Worm (Caenorhabditis elegans): ENCODE measurements around the gene C27B7.7.

Gene C27B7.7

DNA sequence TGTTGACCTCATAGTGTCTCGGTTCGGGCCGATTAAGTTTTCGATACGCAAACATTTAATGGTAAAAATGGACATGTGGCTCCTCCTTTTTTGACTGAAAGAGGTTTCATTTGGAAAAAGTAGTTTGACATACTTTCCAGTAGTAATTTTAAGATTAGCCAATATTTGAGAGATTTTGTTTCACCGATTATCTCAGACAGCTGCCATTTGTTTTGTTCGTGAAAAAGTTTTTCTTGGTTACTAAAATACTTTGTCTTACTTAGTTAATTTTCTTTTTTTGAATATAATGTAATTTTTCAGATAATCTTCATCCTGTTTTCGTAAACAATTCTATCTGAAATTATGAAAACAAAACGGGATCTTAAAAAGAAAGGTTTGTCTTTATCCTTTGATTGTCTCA lies 20.6 kb upstream of the C27B7.7 start, which contains the start of gene C09G9.5:
TSS of gene C09G9.5 (plus strand) at position 301 of the 400 bp plus-strand sequence.
- no peak for TF ChIP-seq ztf-29 (GFP tag; IDR thresholded peaks at IDR 0.05)
- no peak for TF ChIP-seq tab-1 (GFP tag; IDR thresholded peaks at IDR 0.05)
- TF ChIP-seq klf-2 (GFP tag; conservative IDR thresholded peaks at IDR 0.05), result no peak
- no peak for TF ChIP-seq med-1 (GFP tag; optimal IDR thresholded peaks at IDR 0.05; ENCODE audit: insufficient read depth)
- TF ChIP-seq ztf-23 (GFP tag; IDR thresholded peaks at IDR 0.05), result no peak
- TF ChIP-seq flt-1 (GFP tag; IDR thresholded peaks at IDR 0.05), result no peak
- no peak for TF ChIP-seq cog-1 (tag; optimal IDR thresholded peaks at IDR 0.05)
- no peak for TF ChIP-seq T22C8.4 (GFP tag; IDR thresholded peaks at IDR 0.05)
- TF ChIP-seq ref-1 (GFP tag; conservative IDR thresholded peaks at IDR 0.05), result no peak

DNA sequence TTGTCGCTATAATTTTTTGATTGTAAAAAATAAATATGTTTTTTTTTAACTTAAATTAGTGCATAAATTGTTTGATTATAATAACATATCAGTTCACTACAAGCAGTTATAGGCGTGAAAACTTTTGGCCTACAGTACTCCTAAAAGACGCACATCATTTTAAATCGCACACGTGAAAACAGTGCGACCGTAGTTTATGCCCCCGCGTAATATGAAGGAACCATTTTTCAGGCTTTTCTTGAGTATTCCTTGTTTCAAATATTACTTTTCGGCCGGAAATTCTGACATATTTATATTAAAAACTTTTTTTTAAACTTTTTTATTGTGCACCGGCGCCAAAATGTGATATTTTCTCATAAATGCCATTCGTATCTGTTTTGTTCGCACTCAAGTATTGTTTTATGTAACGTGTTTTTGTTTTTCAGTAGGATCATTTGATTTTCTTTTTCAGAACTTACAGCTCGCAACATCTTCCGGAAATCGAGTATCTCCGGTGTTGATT lies 18.3 kb upstream of the C27B7.7 start, which contains the start of gene oma-1:
TSS of gene oma-1 (plus strand) at position 452 of the 502 bp plus-strand sequence.
- TF ChIP-seq ztf-23 (GFP tag; IDR thresholded peaks at IDR 0.05), result no peak
- no peak for TF ChIP-seq tab-1 (GFP tag; IDR thresholded peaks at IDR 0.05)
- TF ChIP-seq T22C8.4 (GFP tag; IDR thresholded peaks at IDR 0.05), result no peak
- no peak for TF ChIP-seq cog-1 (tag; optimal IDR thresholded peaks at IDR 0.05)
- TF ChIP-seq med-1 (GFP tag; optimal IDR thresholded peaks at IDR 0.05; ENCODE audit: insufficient read depth), result no peak
- no peak for TF ChIP-seq flt-1 (GFP tag; IDR thresholded peaks at IDR 0.05)
- no peak for TF ChIP-seq ref-1 (GFP tag; conservative IDR thresholded peaks at IDR 0.05)
- TF ChIP-seq ztf-29 (GFP tag; IDR thresholded peaks at IDR 0.05), result no peak
- TF ChIP-seq klf-2 (GFP tag; conservative IDR thresholded peaks at IDR 0.05), result no peak

DNA sequence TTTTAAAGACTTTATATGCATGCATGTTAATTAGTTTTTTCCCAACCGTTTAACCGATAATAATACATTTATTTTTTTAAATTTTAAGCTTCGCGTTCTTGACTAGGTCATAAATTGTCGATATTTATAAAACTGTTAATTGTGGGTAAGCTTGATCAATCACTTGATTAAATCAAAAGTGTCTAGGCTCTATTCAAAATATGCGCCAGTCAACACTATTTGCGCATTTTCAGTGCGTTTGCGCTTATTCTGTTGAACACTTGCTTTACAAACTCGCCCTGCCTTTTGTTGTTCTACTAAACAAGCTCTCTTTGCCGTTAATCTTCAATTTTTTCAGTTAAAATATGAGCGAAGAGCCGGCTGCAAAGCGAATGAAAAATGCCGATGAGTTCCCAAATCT lies 15.7 kb upstream of the C27B7.7 start, which contains the start of gene spr-2:
TSS of gene spr-2 (plus strand) at position 332 of the 400 bp plus-strand sequence.
- TF ChIP-seq med-1 (GFP tag; optimal IDR thresholded peaks at IDR 0.05; ENCODE audit: insufficient read depth) (no peak), ztf-29 (GFP tag; IDR thresholded peaks at IDR 0.05) (peak; percentile 36; the same call in 1 of the 2 replicates), ztf-23 (GFP tag; IDR thresholded peaks at IDR 0.05) (no peak)

DNA sequence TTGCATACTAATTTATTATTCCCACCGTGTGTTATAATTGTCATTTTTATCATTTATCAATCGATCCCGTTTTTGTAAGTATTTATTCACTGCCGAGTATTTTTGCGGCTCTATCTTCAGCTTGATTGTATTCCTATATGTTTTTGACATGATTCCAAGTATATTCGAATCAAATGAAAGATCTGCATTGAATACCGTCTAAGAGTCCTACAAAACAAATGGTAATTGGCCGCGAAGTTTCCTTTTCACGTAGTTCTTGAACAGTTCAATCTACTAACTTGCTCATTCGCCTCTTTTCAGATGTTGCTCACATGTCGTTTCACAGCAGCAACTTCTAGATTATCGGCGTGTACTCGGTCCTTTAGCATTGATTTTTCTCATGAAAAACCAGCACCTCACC lies 14.3 kb upstream of the C27B7.7 start, which contains the start of gene C27B7.2:
TSS of gene C27B7.2 (plus strand) at position 301 of the 400 bp plus-strand sequence.
- TF ChIP-seq cog-1 (tag; optimal IDR thresholded peaks at IDR 0.05) (no peak), ztf-29 (GFP tag; IDR thresholded peaks at IDR 0.05) (no peak), T22C8.4 (GFP tag; IDR thresholded peaks at IDR 0.05) (no peak), med-1 (GFP tag; optimal IDR thresholded peaks at IDR 0.05; ENCODE audit: insufficient read depth) (no peak), ref-1 (GFP tag; conservative IDR thresholded peaks at IDR 0.05) (no peak), ztf-23 (GFP tag; IDR thresholded peaks at IDR 0.05) (no peak), klf-2 (GFP tag; conservative IDR thresholded peaks at IDR 0.05) (no peak), tab-1 (GFP tag; IDR thresholded peaks at IDR 0.05) (no peak), flt-1 (GFP tag; IDR thresholded peaks at IDR 0.05) (no peak)

DNA sequence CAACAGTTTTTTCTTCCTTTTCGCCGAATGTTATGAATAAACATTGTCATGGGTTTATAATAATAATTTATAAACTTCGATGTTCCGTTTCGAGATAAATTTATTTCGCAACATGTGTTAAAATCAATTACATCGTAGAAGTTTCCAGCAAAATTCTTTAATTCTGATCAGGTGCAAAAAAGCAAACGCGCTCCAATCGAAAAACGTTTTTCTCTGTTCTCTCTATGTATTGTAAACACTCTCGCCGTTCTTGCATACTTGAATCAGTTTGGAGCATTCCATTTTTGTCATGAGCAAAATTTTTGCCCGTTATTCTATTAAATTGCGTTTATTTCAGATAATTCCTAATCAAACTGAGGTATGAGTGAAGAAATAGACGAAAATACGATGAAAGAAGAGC lies 13.1 kb upstream of the C27B7.7 start, which contains the start of gene rad-54.L2:
TSS of gene rad-54.L2 (plus strand) at position 332 of the 400 bp plus-strand sequence.
- no peak for TF ChIP-seq ref-1 (GFP tag; conservative IDR thresholded peaks at IDR 0.05)
- TF ChIP-seq med-1 (GFP tag; optimal IDR thresholded peaks at IDR 0.05; ENCODE audit: insufficient read depth), result no peak
- TF ChIP-seq klf-2 (GFP tag; conservative IDR thresholded peaks at IDR 0.05), result no peak
- no peak for TF ChIP-seq T22C8.4 (GFP tag; IDR thresholded peaks at IDR 0.05)
- TF ChIP-seq ztf-29 (GFP tag; IDR thresholded peaks at IDR 0.05), result no peak
- no peak for TF ChIP-seq tab-1 (GFP tag; IDR thresholded peaks at IDR 0.05)
- TF ChIP-seq cog-1 (tag; optimal IDR thresholded peaks at IDR 0.05), result no peak
- TF ChIP-seq flt-1 (GFP tag; IDR thresholded peaks at IDR 0.05), result no peak
- TF ChIP-seq ztf-23 (GFP tag; IDR thresholded peaks at IDR 0.05), result no peak

DNA sequence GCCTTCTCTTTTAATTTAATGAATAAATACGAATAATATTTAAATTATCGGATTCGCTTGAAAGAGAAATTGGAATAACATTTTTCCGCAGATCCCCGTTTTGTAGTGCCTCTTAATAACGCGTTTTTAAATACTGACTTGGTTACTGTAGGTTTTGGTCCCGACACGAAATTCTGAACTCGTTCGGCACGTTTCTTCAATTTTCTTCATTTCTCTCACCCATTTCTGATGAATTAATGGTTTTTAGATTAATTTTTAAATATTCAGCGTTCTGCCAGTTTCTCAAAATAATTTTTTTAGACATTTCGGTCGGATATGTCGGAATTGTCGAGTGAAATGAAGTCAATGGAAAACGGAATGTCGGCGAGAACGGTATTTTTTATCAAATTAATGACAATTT lies 5.5 kb upstream of the C27B7.7 start, which contains the start of gene C27B7.5:
TSS of gene C27B7.5 (plus strand) at position 301 of the 400 bp plus-strand sequence.
- TF ChIP-seq ref-1 (GFP tag; conservative IDR thresholded peaks at IDR 0.05) (no peak), ztf-23 (GFP tag; IDR thresholded peaks at IDR 0.05) (no peak), tab-1 (GFP tag; IDR thresholded peaks at IDR 0.05) (no peak), med-1 (GFP tag; optimal IDR thresholded peaks at IDR 0.05; ENCODE audit: insufficient read depth) (no peak), flt-1 (GFP tag; IDR thresholded peaks at IDR 0.05) (no peak), cog-1 (tag; optimal IDR thresholded peaks at IDR 0.05) (no peak), ztf-29 (GFP tag; IDR thresholded peaks at IDR 0.05) (no peak), klf-2 (GFP tag; conservative IDR thresholded peaks at IDR 0.05) (no peak), T22C8.4 (GFP tag; IDR thresholded peaks at IDR 0.05) (no peak)

DNA sequence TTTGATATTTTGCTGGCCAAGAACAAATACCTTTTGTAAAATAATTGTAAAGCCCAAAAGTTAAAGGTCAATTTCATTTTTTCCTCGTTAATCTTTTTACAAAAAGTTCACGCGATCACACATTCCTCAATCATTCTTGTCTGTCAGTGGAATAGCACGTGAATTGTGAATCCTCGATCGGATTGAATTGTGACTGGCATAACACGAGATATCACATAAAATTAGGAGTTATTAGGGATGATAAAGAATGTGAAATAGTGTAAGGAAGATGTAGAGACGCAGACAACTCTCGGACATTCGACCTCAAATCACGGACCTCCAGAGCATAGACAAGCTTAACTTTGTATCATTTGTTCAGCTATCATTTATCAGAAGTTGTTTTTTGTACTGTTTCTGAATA lies 679 bp upstream of the C27B7.7 start, which contains the start of gene C27B7.6:
TSS of gene C27B7.6 (minus strand) at position 182 of the 400 bp plus-strand sequence.
- TF ChIP-seq ztf-23 (GFP tag; IDR thresholded peaks at IDR 0.05) (no peak), med-1 (GFP tag; optimal IDR thresholded peaks at IDR 0.05; ENCODE audit: insufficient read depth) (no peak), klf-2 (GFP tag; conservative IDR thresholded peaks at IDR 0.05) (no peak), ref-1 (GFP tag; conservative IDR thresholded peaks at IDR 0.05) (no peak), ztf-29 (GFP tag; IDR thresholded peaks at IDR 0.05) (no peak), tab-1 (GFP tag; IDR thresholded peaks at IDR 0.05) (no peak), cog-1 (tag; optimal IDR thresholded peaks at IDR 0.05) (no peak), T22C8.4 (GFP tag; IDR thresholded peaks at IDR 0.05) (no peak), flt-1 (GFP tag; IDR thresholded peaks at IDR 0.05) (no peak)

DNA sequence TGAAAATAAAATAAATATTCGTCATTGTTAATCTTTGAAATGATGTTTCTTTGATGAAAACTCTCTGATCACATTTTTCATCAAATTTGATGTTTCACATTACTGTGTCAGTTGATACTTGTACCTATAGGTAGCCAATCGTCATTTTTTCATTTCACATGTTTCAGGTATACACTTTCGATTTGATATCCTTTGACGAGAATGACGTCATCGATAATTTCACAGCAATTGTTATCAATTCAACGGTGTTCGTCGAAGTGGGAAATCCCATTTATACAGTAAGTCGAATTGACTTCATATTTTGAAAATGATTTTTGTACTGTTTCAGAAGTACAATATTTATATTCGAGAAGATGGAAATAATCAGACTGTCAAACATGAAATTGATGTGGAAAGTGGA lies 7.3 kb downstream of the C27B7.7 start:
- TF ChIP-seq flt-1 (GFP tag; IDR thresholded peaks at IDR 0.05), result no peak
- no peak for TF ChIP-seq tab-1 (GFP tag; IDR thresholded peaks at IDR 0.05)
- TF ChIP-seq cog-1 (tag; optimal IDR thresholded peaks at IDR 0.05), result no peak
- no peak for TF ChIP-seq ref-1 (GFP tag; conservative IDR thresholded peaks at IDR 0.05)
- TF ChIP-seq T22C8.4 (GFP tag; IDR thresholded peaks at IDR 0.05), result no peak
- no peak for TF ChIP-seq med-1 (GFP tag; optimal IDR thresholded peaks at IDR 0.05; ENCODE audit: insufficient read depth)
- TF ChIP-seq klf-2 (GFP tag; conservative IDR thresholded peaks at IDR 0.05), result no peak

DNA sequence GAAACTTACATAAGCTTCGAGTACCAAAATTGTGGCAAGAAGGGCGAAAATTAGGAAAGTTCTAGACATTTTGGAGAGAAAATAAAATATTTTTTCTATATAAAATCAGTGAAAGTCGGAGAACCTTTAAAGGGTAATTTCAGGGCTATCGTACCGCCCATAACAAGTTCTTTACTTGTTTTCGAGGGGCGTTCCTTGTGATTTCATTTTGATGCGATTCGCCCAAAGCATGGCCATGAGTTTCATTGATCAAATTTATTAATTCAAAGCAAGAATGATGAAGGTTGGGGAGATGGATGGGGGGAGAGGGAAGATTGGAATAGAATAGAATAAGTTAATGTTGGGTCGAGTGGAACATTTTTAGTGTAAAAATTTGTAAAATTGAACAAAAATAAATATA lies 9.2 kb downstream of the C27B7.7 start, which contains the start of gene C27B7.9:
TSS of gene C27B7.9 (minus strand) at position 101 of the 400 bp plus-strand sequence.
- no peak for TF ChIP-seq ztf-29 (GFP tag; IDR thresholded peaks at IDR 0.05)
- TF ChIP-seq cog-1 (tag; optimal IDR thresholded peaks at IDR 0.05), result no peak
- TF ChIP-seq ztf-23 (GFP tag; IDR thresholded peaks at IDR 0.05), result no peak
- no peak for TF ChIP-seq ref-1 (GFP tag; conservative IDR thresholded peaks at IDR 0.05)
- no peak for TF ChIP-seq klf-2 (GFP tag; conservative IDR thresholded peaks at IDR 0.05)
- no peak for TF ChIP-seq tab-1 (GFP tag; IDR thresholded peaks at IDR 0.05)
- no peak for TF ChIP-seq med-1 (GFP tag; optimal IDR thresholded peaks at IDR 0.05; ENCODE audit: insufficient read depth)
- no peak for TF ChIP-seq flt-1 (GFP tag; IDR thresholded peaks at IDR 0.05)
- no peak for TF ChIP-seq T22C8.4 (GFP tag; IDR thresholded peaks at IDR 0.05)

Data from whole organism, midembryonic.